Worm (Caenorhabditis elegans) whole organism, young adult: ENCODE measurements around the gene F02D10.6.
A peak's percentile ranks its signal among the peaks of the same experiment; 100 is the strongest.

ENCODE experiments used
- F23B12.7 ChIP-seq: sonication (generic microtip); optimal IDR thresholded peaks from 2 replicates; lab custom pipeline; 2017; ENCODE audit warnings: missing genetic modification characterization, mild to moderate bottlenecking, missing compliant biosample characterization, antibody characterized with exemption, moderate library complexity; ENCODE audit not compliant: insufficient read depth
- F33H1.4 ChIP-seq: fragments of 200-800 bp; sonication (Bioruptor generic); IDR thresholded peaks from 2 replicates; pipeline ENCODE4 v1.3.6; 2022; ENCODE audit warnings: missing genetic modification reagents, missing genetic modification characterization, missing compliant biosample characterization
- F52B5.7 ChIP-seq: sonication (generic microtip); optimal IDR thresholded peaks from 2 replicates; lab custom pipeline; 2016; ENCODE audit warnings: mild to moderate bottlenecking, missing genetic modification characterization, missing compliant biosample characterization
- K11D2.4 ChIP-seq: fragments of 200-800 bp; sonication (Bioruptor generic); IDR thresholded peaks from 2 replicates; pipeline ENCODE4 v1.3.6; 2022; ENCODE audit warnings: missing genetic modification reagents, missing genetic modification characterization, missing compliant biosample characterization
- Y53G8AR.9 ChIP-seq: fragments of 200-800 bp; sonication (Bioruptor generic); conservative IDR thresholded peaks from 2 replicates; pipeline ENCODE4 v1.3.6; 2022; ENCODE audit warnings: missing genetic modification reagents, missing genetic modification characterization, missing compliant biosample characterization
- Y56A3A.18 ChIP-seq: fragments of 200-800 bp; sonication (Bioruptor generic); IDR thresholded peaks from 2 replicates; pipeline ENCODE4 v1.3.6; 2022; ENCODE audit warnings: missing genetic modification reagents, missing genetic modification characterization, missing compliant biosample characterization
- Y67H2A.10 ChIP-seq: fragments of 200-800 bp; sonication (Bioruptor generic); conservative IDR thresholded peaks from 2 replicates; pipeline ENCODE4 v1.3.6; 2022; ENCODE audit warnings: missing genetic modification reagents, missing genetic modification characterization, missing compliant biosample characterization
- Y95B8A.8 ChIP-seq: fragments of 200-800 bp; sonication (Bioruptor generic); IDR thresholded peaks from 2 replicates; pipeline ENCODE4 v1.3.6; 2022; ENCODE audit warnings: missing genetic modification reagents, missing genetic modification characterization, missing compliant biosample characterization
- akir-1 ChIP-seq: fragments of 200-800 bp; sonication (Bioruptor generic); optimal IDR thresholded peaks from 2 replicates; lab custom pipeline; 2018; ENCODE audit warnings: mild to moderate bottlenecking, missing genetic modification characterization, moderate library complexity, missing compliant biosample characterization
- aptf-3 ChIP-seq: fragments of 200-800 bp; sonication (Bioruptor generic); IDR thresholded peaks from 2 replicates; pipeline ENCODE4 v1.3.6; 2022; ENCODE audit warnings: missing genetic modification characterization, missing compliant biosample characterization
- atf-7 ChIP-seq: sonication (generic microtip); optimal IDR thresholded peaks from 2 replicates; lab custom pipeline; 2017; ENCODE audit warnings: mild to moderate bottlenecking, missing genetic modification characterization, missing compliant biosample characterization
- bed-2 ChIP-seq: fragments of 200-800 bp; sonication (Bioruptor generic); IDR thresholded peaks from 2 replicates; pipeline ENCODE4 v1.3.6; 2022; ENCODE audit warnings: missing genetic modification reagents, missing genetic modification characterization, missing compliant biosample characterization
- cebp-1 ChIP-seq, 2 experiments: fragments of 200-800 bp in 1 of 2; sonication (Bioruptor generic) in 1 of 2; sonication (generic microtip) in 1 of 2; IDR thresholded peaks in 1 of 2; optimal IDR thresholded peaks in 1 of 2; 2 replicates each; pipeline versions ENCODE4 v1.3.6 to Lab custom; 2017 to 2022; ENCODE audit warnings: missing compliant biosample characterization in 2 of 2, missing genetic modification characterization in 2 of 2, mild to moderate bottlenecking in 1 of 2, missing genetic modification reagents in 1 of 2, moderate library complexity in 1 of 2
- cebp-2 ChIP-seq: fragments of 200-800 bp; sonication (Bioruptor generic); IDR thresholded peaks from 2 replicates; pipeline ENCODE4 v1.3.6; 2022; ENCODE audit warnings: missing genetic modification characterization, missing compliant biosample characterization
- dox-1 ChIP-seq: fragments of 200-800 bp; sonication (Bioruptor generic); IDR thresholded peaks from 2 replicates; pipeline ENCODE4 v1.3.6; 2022; ENCODE audit warnings: missing genetic modification reagents, missing genetic modification characterization, missing compliant biosample characterization
- dpff-1 ChIP-seq: sonication (generic microtip); optimal IDR thresholded peaks from 2 replicates; lab custom pipeline; 2017; ENCODE audit warnings: mild to moderate bottlenecking, missing genetic modification characterization, missing compliant biosample characterization
- dpl-1 ChIP-seq: fragments of 150-350 bp; optimal IDR thresholded peaks from 2 replicates; lab custom pipeline; 2014; ENCODE audit warnings: missing biosample characterization, missing genetic modification reagents, missing genetic modification characterization
- egl-18 ChIP-seq: fragments of 200-800 bp; sonication (Bioruptor generic); IDR thresholded peaks from 2 replicates; pipeline ENCODE4 v1.3.6; 2022; ENCODE audit warnings: missing genetic modification reagents, missing genetic modification characterization, missing compliant biosample characterization
- egl-44 ChIP-seq: fragments of 200-800 bp; sonication (Bioruptor generic); IDR thresholded peaks from 2 replicates; pipeline ENCODE4 v1.3.6; 2022; ENCODE audit warnings: missing genetic modification reagents, missing genetic modification characterization, missing compliant biosample characterization
- ets-4 ChIP-seq: fragments of 200-800 bp; sonication (Bioruptor generic); optimal IDR thresholded peaks from 2 replicates; lab custom pipeline; 2018; ENCODE audit warnings: mild to moderate bottlenecking, missing genetic modification characterization, missing compliant biosample characterization
- gei-17 ChIP-seq: fragments of 200-800 bp; sonication (Bioruptor generic); optimal IDR thresholded peaks from 2 replicates; lab custom pipeline; 2018; ENCODE audit warnings: mild to moderate bottlenecking, missing genetic modification characterization, missing compliant biosample characterization
- hmg-20 ChIP-seq: fragments of 200-800 bp; sonication (Bioruptor generic); IDR thresholded peaks from 2 replicates; pipeline ENCODE4 v1.3.6; 2022; ENCODE audit warnings: missing genetic modification reagents, missing genetic modification characterization, missing compliant biosample characterization
- lir-1 ChIP-seq: fragments of 200-800 bp; sonication (Bioruptor generic); conservative IDR thresholded peaks from 2 replicates; pipeline ENCODE4 v1.3.6; 2022; ENCODE audit warnings: missing genetic modification reagents, missing genetic modification characterization, missing compliant biosample characterization
- madf-10 ChIP-seq: sonication (generic microtip); optimal IDR thresholded peaks from 2 replicates; lab custom pipeline; 2016; ENCODE audit warnings: mild to moderate bottlenecking, missing genetic modification characterization, missing compliant biosample characterization
- mcd-1 ChIP-seq: fragments of 200-800 bp; sonication (Bioruptor generic); IDR thresholded peaks from 2 replicates; pipeline ENCODE4 v1.3.6; 2022; ENCODE audit warnings: missing genetic modification reagents, missing genetic modification characterization, missing compliant biosample characterization
- mxl-1 ChIP-seq: sonication (generic microtip); optimal IDR thresholded peaks from 2 replicates; lab custom pipeline; 2016; ENCODE audit warnings: missing genetic modification characterization, missing compliant biosample characterization
- nfyb-1 ChIP-seq: fragments of 200-800 bp; sonication (Bioruptor generic); IDR thresholded peaks from 2 replicates; pipeline ENCODE4 v1.3.6; 2022; ENCODE audit warnings: missing genetic modification reagents, missing genetic modification characterization, missing compliant biosample characterization
- nhr-120 ChIP-seq: fragments of 200-800 bp; sonication (Bioruptor generic); IDR thresholded peaks from 2 replicates; pipeline ENCODE4 v1.3.6; 2022; ENCODE audit warnings: missing genetic modification characterization, missing compliant biosample characterization
- nhr-27 ChIP-seq: fragments of 200-800 bp; sonication (Bioruptor generic); optimal IDR thresholded peaks from 2 replicates; lab custom pipeline; 2018; ENCODE audit warnings: mild to moderate bottlenecking, missing genetic modification characterization, moderate library complexity, missing compliant biosample characterization
- nhr-80 ChIP-seq: sonication (generic microtip); optimal IDR thresholded peaks from 2 replicates; lab custom pipeline; 2016; ENCODE audit warnings: missing genetic modification characterization, missing compliant biosample characterization
- pbrm-1 ChIP-seq: fragments of 200-800 bp; sonication (Bioruptor generic); IDR thresholded peaks from 2 replicates; pipeline ENCODE4 v1.3.6; 2022; ENCODE audit warnings: missing genetic modification reagents, missing genetic modification characterization, missing compliant biosample characterization
- snpc-3.4 ChIP-seq: sonication (generic microtip); optimal IDR thresholded peaks from 2 replicates; lab custom pipeline; 2017; ENCODE audit warnings: missing genetic modification characterization, mild to moderate bottlenecking, missing compliant biosample characterization, antibody characterized with exemption, moderate library complexity, missing genotype, missing genetic modification reagents
- somi-1 ChIP-seq: fragments of 200-800 bp; sonication (Bioruptor generic); optimal IDR thresholded peaks from 2 replicates; lab custom pipeline; 2018; ENCODE audit warnings: mild to moderate bottlenecking, missing genetic modification characterization, missing compliant biosample characterization
- tbp1 ChIP-seq: fragments of 200-800 bp; sonication (Bioruptor generic); optimal IDR thresholded peaks from 2 replicates; lab custom pipeline; 2018; ENCODE audit warnings: mild to moderate bottlenecking, missing genetic modification characterization, missing compliant biosample characterization
- tbx-9 ChIP-seq: sonication (generic microtip); optimal IDR thresholded peaks from 2 replicates; lab custom pipeline; 2016; ENCODE audit warnings: borderline replicate concordance, missing genetic modification characterization, inconsistent platforms, missing compliant biosample characterization
- tlf-1 ChIP-seq: fragments of 200-800 bp; sonication (Bioruptor generic); optimal IDR thresholded peaks from 2 replicates; lab custom pipeline; 2018; ENCODE audit warnings: mild to moderate bottlenecking, missing genetic modification characterization, missing compliant biosample characterization
- unc-130 ChIP-seq: sonication (generic microtip); optimal IDR thresholded peaks from 2 replicates; lab custom pipeline; 2016; ENCODE audit warnings: missing genetic modification reagents, missing genetic modification characterization, missing compliant biosample characterization
- ztf-28 ChIP-seq: fragments of 200-800 bp; sonication (Bioruptor generic); IDR thresholded peaks from 2 replicates; pipeline ENCODE4 v1.3.6; 2022; ENCODE audit warnings: missing genetic modification reagents, missing genetic modification characterization, missing compliant biosample characterization

The F02D10.6 gene

DNA sequence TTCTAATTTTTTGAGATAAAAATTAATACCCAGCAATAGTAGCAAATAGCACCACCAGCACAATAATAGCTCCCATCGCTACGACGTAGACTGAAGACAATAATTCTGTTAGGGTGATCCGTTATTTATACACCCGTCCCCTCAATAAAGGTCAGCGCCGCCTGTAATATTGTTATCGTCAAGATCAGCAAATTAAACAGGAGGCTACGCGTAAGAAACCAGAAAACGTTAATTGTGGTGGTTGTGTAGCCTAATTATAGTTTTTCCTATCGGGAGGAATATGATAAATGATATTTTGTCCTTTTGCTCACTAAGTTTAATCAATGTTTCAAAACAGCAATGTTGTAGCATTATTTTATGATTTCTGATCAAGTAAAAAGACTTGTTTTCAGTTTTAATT is 41.9 kb downstream of the F02D10.6 start, which contains the start of the genes cyp-13B1 and C29F7.1:
Gene cyp-13B1 (minus strand): TSS at position 101 of the 400 bp plus-strand sequence.
Gene C29F7.1 (plus strand): TSS at position 394 of the 400 bp plus-strand sequence.
- TF ChIP-seq dpff-1 (tag; lab: Kevin White, UChicago), result no peak
- no peak for TF ChIP-seq egl-44 (GFP tag; lab: Robert Waterston, UW)
- TF ChIP-seq tlf-1 (GFP tag; lab: Kevin White, UChicago), result no peak
- no peak for TF ChIP-seq pbrm-1 (GFP tag; lab: Robert Waterston, UW)
- no peak for TF ChIP-seq Y53G8AR.9 (GFP tag; lab: Robert Waterston, UW)
- no peak for TF ChIP-seq hmg-20 (GFP tag; lab: Robert Waterston, UW)
- TF ChIP-seq ztf-28 (GFP tag; lab: Robert Waterston, UW), result no peak
- TF ChIP-seq Y67H2A.10 (GFP tag; lab: Robert Waterston, UW), result no peak
- TF ChIP-seq F23B12.7, result no peak
- no peak for TF ChIP-seq nfyb-1 (GFP tag; lab: Robert Waterston, UW)
- TF ChIP-seq tbx-9, result no peak
- TF ChIP-seq Y95B8A.8 (GFP tag; lab: Robert Waterston, UW), result no peak
- TF ChIP-seq F52B5.7 (tag; lab: Kevin White, UChicago), result no peak
- TF ChIP-seq cebp-2 (GFP tag; lab: Robert Waterston, UW), result no peak
- TF ChIP-seq madf-10 (tag; lab: Kevin White, UChicago), result no peak
- no peak for TF ChIP-seq aptf-3
- TF ChIP-seq mcd-1, result no peak
- TF ChIP-seq gei-17 (GFP tag; lab: Kevin White, UChicago), result no peak

DNA sequence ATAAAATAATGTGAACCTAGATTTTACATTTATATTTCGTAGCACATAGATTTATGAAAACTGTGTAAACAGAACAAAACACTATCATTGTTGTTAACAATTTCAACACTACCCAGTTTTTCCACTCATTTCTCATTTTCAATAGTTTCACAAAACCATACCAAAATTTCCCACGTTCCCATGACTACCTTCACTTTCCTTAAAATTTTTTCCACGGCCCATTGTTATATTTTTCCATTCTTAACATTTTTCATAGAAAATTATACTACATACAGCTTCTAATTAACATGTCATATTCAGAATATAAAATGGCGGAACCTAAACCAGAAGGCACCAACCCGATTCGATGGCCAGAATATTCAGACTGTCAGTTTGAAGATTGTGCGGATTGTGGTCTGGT is 49.7 kb downstream of the F02D10.6 start, which contains the start of gene F02C12.1:
Gene F02C12.1 (plus strand): TSS at position 301 of the 400 bp plus-strand sequence.
- no peak for TF ChIP-seq tbp1 (GFP tag; lab: Kevin White, UChicago)
- no peak for TF ChIP-seq dpl-1
- no peak for TF ChIP-seq akir-1 (GFP tag; lab: Kevin White, UChicago)

DNA sequence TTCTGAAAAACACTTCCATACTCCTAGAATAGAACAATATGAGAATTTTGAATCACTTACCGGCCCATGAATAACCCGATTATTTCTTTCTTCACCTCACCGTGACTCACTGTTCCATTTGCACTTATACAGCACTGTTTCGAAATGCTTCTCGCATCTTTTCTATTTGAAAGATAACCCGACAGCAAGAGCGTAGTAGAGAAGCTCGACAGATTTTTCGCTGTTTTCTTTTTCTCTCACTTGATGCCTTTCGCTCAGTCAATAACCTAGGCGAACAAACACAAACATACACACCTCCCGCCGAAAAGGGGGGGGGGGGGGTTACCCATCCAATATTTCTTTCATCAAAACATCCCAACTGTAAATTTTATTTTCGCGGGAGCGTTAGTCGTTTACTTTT is 50.2 kb downstream of the F02D10.6 start:
- TF ChIP-seq tlf-1 (GFP tag; lab: Kevin White, UChicago), result no peak
- TF ChIP-seq mxl-1, result no peak
- TF ChIP-seq snpc-3.4 (tag; lab: Kevin White, UChicago), result no peak
- 0 out of 2 replicates have a peak, but pooled peaks have one; percentile 6 for TF ChIP-seq dox-1 (GFP tag; lab: Robert Waterston, UW)
- TF ChIP-seq egl-18, result no peak
- no peak for TF ChIP-seq lir-1 (GFP tag; lab: Robert Waterston, UW)
- no peak for TF ChIP-seq atf-7 (tag; lab: Kevin White, UChicago)
- no peak for TF ChIP-seq ets-4 (GFP tag; lab: Kevin White, UChicago)
- TF ChIP-seq nhr-27 (tag; lab: Kevin White, UChicago), result no peak
- TF ChIP-seq somi-1 (GFP tag; lab: Kevin White, UChicago), result no peak
- no peak for TF ChIP-seq bed-2 (GFP tag; lab: Robert Waterston, UW)
- TF ChIP-seq nhr-120 (GFP tag; lab: Robert Waterston, UW), result no peak
- TF ChIP-seq akir-1 (GFP tag; lab: Kevin White, UChicago), result no peak
- TF ChIP-seq madf-10 (tag; lab: Kevin White, UChicago), result no peak
- no peak for TF ChIP-seq gei-17 (GFP tag; lab: Kevin White, UChicago)
- no peak for TF ChIP-seq unc-130 (GFP tag; lab: Kevin White, UChicago)
- TF ChIP-seq F33H1.4, result no peak
- TF ChIP-seq nhr-80 (tag; lab: Kevin White, UChicago), result peak; percentile 71
- TF ChIP-seq cebp-1 (GFP tag; IDR thresholded peaks at IDR 0.05; lab: Robert Waterston, UW), result peak; percentile 75
- TF ChIP-seq cebp-1 (tag; optimal IDR thresholded peaks at IDR 0.05; lab: Kevin White, UChicago), result peak; percentile 81
- TF ChIP-seq K11D2.4 (GFP tag; lab: Robert Waterston, UW), result no peak
- no peak for TF ChIP-seq Y56A3A.18 (GFP tag; lab: Robert Waterston, UW)
